Fruit fly (Drosophila melanogaster) whole organism, embryonic: Measurements from ENCODE around the gene PolD2.
A peak's percentile ranks its signal among the peaks of the same experiment; 100 is the strongest.

Experiments used
- CG10565 ChIP-seq: fragments of 200-800 bp; sonication (Bioruptor generic); optimal IDR thresholded peaks from 3 replicates; lab custom pipeline; 2016; ENCODE audit warnings: missing biosample characterization, mild to moderate bottlenecking, missing genetic modification characterization
- CG10959 ChIP-seq: fragments of 200-800 bp; sonication (Bioruptor generic); IDR thresholded peaks from 2 replicates; pipeline ENCODE4 v1.3.6; 2022; ENCODE audit warnings: missing biosample characterization, missing genetic modification characterization
- CG11093 ChIP-seq: fragments of 200-800 bp; sonication (Bioruptor generic); IDR thresholded peaks from 3 replicates; pipeline ENCODE4 v1.3.6; 2022; ENCODE audit warnings: missing biosample characterization, missing genetic modification characterization
- CG11247 ChIP-seq: fragments of 200-800 bp; sonication (Bioruptor generic); IDR thresholded peaks from 2 replicates; pipeline ENCODE4 v1.3.6; 2022; ENCODE audit warnings: missing biosample characterization, missing genetic modification characterization
- CG11696 ChIP-seq: fragments of 200-800 bp; sonication (Bioruptor generic); IDR thresholded peaks from 2 replicates; pipeline ENCODE4 v1.3.6; 2022; ENCODE audit warnings: missing biosample characterization, missing genetic modification characterization
- CG14441 ChIP-seq: fragments of 200-800 bp; sonication (Bioruptor generic); IDR thresholded peaks from 2 replicates; pipeline ENCODE4 v1.3.6; 2022; ENCODE audit warnings: missing biosample characterization, missing genetic modification characterization
- CG1529 ChIP-seq: fragments of 200-800 bp; sonication (Bioruptor generic); optimal IDR thresholded peaks from 3 replicates; lab custom pipeline; 2018; ENCODE audit warnings: missing biosample characterization, missing genetic modification characterization
- CG17612 ChIP-seq: fragments of 200-800 bp; sonication (Bioruptor generic); IDR thresholded peaks from 2 replicates; pipeline ENCODE4 v1.3.6; 2022; ENCODE audit warnings: missing biosample characterization, missing genetic modification characterization
- CG17912 ChIP-seq: fragments of 200-800 bp; sonication (Bioruptor generic); optimal IDR thresholded peaks from 2 replicates; lab custom pipeline; 2018; ENCODE audit warnings: missing biosample characterization, mild to moderate bottlenecking, missing genetic modification characterization
- CG18011 ChIP-seq: fragments of 200-800 bp; sonication (Bioruptor generic); optimal IDR thresholded peaks from 2 replicates; lab custom pipeline; 2017; ENCODE audit warnings: missing biosample characterization, missing genetic modification characterization, mild to moderate bottlenecking, moderate library complexity, missing genotype
- CG18262 ChIP-seq: fragments of 200-800 bp; optimal IDR thresholded peaks from 3 replicates; lab custom pipeline; 2019; ENCODE audit warnings: missing biosample characterization, mild to moderate bottlenecking, missing genetic modification characterization, moderate library complexity
- CG32767 ChIP-seq: fragments of 200-800 bp; sonication (Bioruptor generic); IDR thresholded peaks from 2 replicates; pipeline ENCODE4 v1.3.6; 2022; ENCODE audit warnings: missing biosample characterization, missing genetic modification characterization
- CG3281 ChIP-seq: fragments of 200-800 bp; sonication (Bioruptor generic); optimal IDR thresholded peaks from 3 replicates; lab custom pipeline; 2017; ENCODE audit warnings: missing biosample characterization, mild to moderate bottlenecking, missing genetic modification characterization
- CG34376 ChIP-seq: fragments of 200-800 bp; sonication (Bioruptor generic); optimal IDR thresholded peaks from 2 replicates; lab custom pipeline; 2018; ENCODE audit warnings: missing biosample characterization, mild to moderate bottlenecking, missing genetic modification characterization
- CG4404 ChIP-seq: fragments of 200-800 bp; sonication (Bioruptor generic); IDR thresholded peaks from 2 replicates; pipeline ENCODE4 v1.3.6; 2022; ENCODE audit warnings: missing biosample characterization, missing genetic modification characterization
- CG4617 ChIP-seq: fragments of 200-800 bp; sonication (Bioruptor generic); optimal IDR thresholded peaks from 3 replicates; lab custom pipeline; 2016; ENCODE audit warnings: missing biosample characterization, missing genetic modification characterization, borderline replicate concordance
- CG4854 ChIP-seq: fragments of 200-800 bp; sonication (Bioruptor generic); optimal IDR thresholded peaks from 2 replicates; lab custom pipeline; 2016; ENCODE audit warnings: missing biosample characterization, missing genetic modification characterization, inconsistent platforms
- CG5180 ChIP-seq: fragments of 200-800 bp; sonication (Bioruptor generic); optimal IDR thresholded peaks from 3 replicates; lab custom pipeline; 2017; ENCODE audit warnings: missing biosample characterization, missing genetic modification characterization, mild to moderate bottlenecking, moderate library complexity, missing genetic modification reagents
- CG7987 ChIP-seq: fragments of 200-800 bp; sonication (Bioruptor generic); optimal IDR thresholded peaks from 2 replicates; lab custom pipeline; 2018; ENCODE audit warnings: missing biosample characterization, mild to moderate bottlenecking, missing genetic modification characterization, moderate library complexity
- CG8089 ChIP-seq: fragments of 200-800 bp; sonication (Bioruptor generic); optimal IDR thresholded peaks from 3 replicates; lab custom pipeline; 2016; ENCODE audit warnings: missing biosample characterization, missing genetic modification characterization
- CG8765 ChIP-seq: fragments of 200-800 bp; sonication (Bioruptor generic); IDR thresholded peaks from 2 replicates; pipeline ENCODE4 v1.3.6; 2022; ENCODE audit warnings: missing biosample characterization, missing genetic modification characterization
- CHES-1-like ChIP-seq: fragments of 200-800 bp; sonication (Bioruptor generic); optimal IDR thresholded peaks from 2 replicates; lab custom pipeline; 2016; ENCODE audit warnings: missing biosample characterization, missing genetic modification characterization
- D ChIP-seq, 2 experiments: fragments of 200-800 bp in 1 of 2; fragments of >200 bp in 1 of 2; sonication (Bioruptor generic) in 1 of 2; optimal IDR thresholded peaks; 2 replicates in 1 of 2; 3 replicates in 1 of 2; lab custom pipeline; 2017; ENCODE audit warnings: mild to moderate bottlenecking in 1 of 2, missing biosample characterization in 1 of 2, missing genetic modification characterization in 1 of 2, missing genetic modification reagents in 1 of 2
- Dref ChIP-seq: fragments of 200-800 bp; sonication (Bioruptor generic); IDR thresholded peaks from 2 replicates; pipeline ENCODE4 v1.3.6; 2022; ENCODE audit warnings: missing biosample characterization, missing genetic modification characterization
- Eip74EF ChIP-seq, 2 experiments: fragments of 200-800 bp in 1 of 2; fragments of >200 bp in 1 of 2; sonication (Bioruptor generic) in 1 of 2; optimal IDR thresholded peaks; 2 replicates each; lab custom pipeline; 2017 to 2019; ENCODE audit warnings: missing biosample characterization in 2 of 2, missing genetic modification characterization in 2 of 2, mild to moderate bottlenecking in 1 of 2, moderate library complexity in 1 of 2
- Ets97D ChIP-seq: fragments of 200-800 bp; sonication (Bioruptor generic); optimal IDR thresholded peaks from 3 replicates; lab custom pipeline; 2016; ENCODE audit warnings: missing biosample characterization, missing genetic modification characterization
- Fer2 ChIP-seq: fragments of 200-800 bp; sonication (Bioruptor generic); optimal IDR thresholded peaks from 2 replicates; lab custom pipeline; 2018; ENCODE audit warnings: missing biosample characterization, mild to moderate bottlenecking, missing genetic modification characterization, moderate library complexity
- GATAe ChIP-seq: fragments of 200-800 bp; sonication (Bioruptor generic); conservative IDR thresholded peaks from 2 replicates; pipeline ENCODE4 v1.3.6; 2022; ENCODE audit warnings: missing biosample characterization, missing genetic modification characterization
- Gsc ChIP-seq: fragments of 200-800 bp; sonication (Bioruptor generic); IDR thresholded peaks from 2 replicates; pipeline ENCODE4 v1.3.6; 2022; ENCODE audit warnings: missing biosample characterization, missing genetic modification characterization
- HLH54F ChIP-seq: fragments of 200-800 bp; sonication (Bioruptor generic); optimal IDR thresholded peaks from 3 replicates; lab custom pipeline; 2016; ENCODE audit warnings: missing biosample characterization, missing genetic modification characterization
- NC2β ChIP-seq: fragments of 200-800 bp; sonication (Bioruptor generic); optimal IDR thresholded peaks from 2 replicates; lab custom pipeline; 2016; ENCODE audit warnings: missing biosample characterization, missing genetic modification characterization
- Pdp1 ChIP-seq, 2 experiments: fragments of 200-800 bp; sonication (Bioruptor generic); optimal IDR thresholded peaks; 3 replicates each; lab custom pipeline; 2016; ENCODE audit warnings: missing biosample characterization in 2 of 2, missing genetic modification characterization in 2 of 2, mild to moderate bottlenecking in 1 of 2, moderate library complexity in 1 of 2
- Sox100B ChIP-seq: fragments of 200-800 bp; sonication (Bioruptor generic); optimal IDR thresholded peaks from 3 replicates; lab custom pipeline; 2018; ENCODE audit warnings: missing biosample characterization, mild to moderate bottlenecking, missing genetic modification characterization
- ac ChIP-seq: fragments of 200-800 bp; sonication (Bioruptor generic); optimal IDR thresholded peaks from 3 replicates; lab custom pipeline; 2017; ENCODE audit warnings: missing biosample characterization, mild to moderate bottlenecking, missing genetic modification characterization
- bowl ChIP-seq: fragments of 200-800 bp; sonication (Bioruptor generic); IDR thresholded peaks from 2 replicates; pipeline ENCODE4 v1.3.6; 2022; ENCODE audit warnings: missing biosample characterization, missing genetic modification characterization
- crc ChIP-seq: fragments of 200-800 bp; sonication (Bioruptor generic); optimal IDR thresholded peaks from 2 replicates; lab custom pipeline; 2016; ENCODE audit warnings: missing biosample characterization, missing genetic modification characterization
- dmrt99B ChIP-seq: fragments of 200-800 bp; sonication (Bioruptor generic); optimal IDR thresholded peaks from 2 replicates; lab custom pipeline; 2018; ENCODE audit warnings: missing biosample characterization, mild to moderate bottlenecking, missing genetic modification characterization, moderate library complexity
- emc ChIP-seq: fragments of 200-800 bp; sonication (Bioruptor generic); optimal IDR thresholded peaks from 2 replicates; lab custom pipeline; 2016; ENCODE audit warnings: missing biosample characterization, missing genetic modification characterization
- gro ChIP-seq: fragments of 200-800 bp; sonication (Bioruptor generic); optimal IDR thresholded peaks from 2 replicates; lab custom pipeline; 2016; ENCODE audit warnings: missing biosample characterization, missing genetic modification characterization
- gsb-n ChIP-seq: fragments of 200-800 bp; sonication (Bioruptor generic); optimal IDR thresholded peaks from 3 replicates; lab custom pipeline; 2018; ENCODE audit warnings: missing biosample characterization, mild to moderate bottlenecking, missing genetic modification characterization
- jumu ChIP-seq: fragments of 200-800 bp; sonication (Bioruptor generic); optimal IDR thresholded peaks from 3 replicates; lab custom pipeline; 2016; ENCODE audit warnings: missing biosample characterization, missing genetic modification characterization
- maf-S ChIP-seq: fragments of 200-800 bp; sonication (Bioruptor generic); optimal IDR thresholded peaks from 2 replicates; lab custom pipeline; 2016; ENCODE audit warnings: missing biosample characterization, missing genetic modification characterization
- mirr ChIP-seq: fragments of 200-800 bp; sonication (Bioruptor generic); optimal IDR thresholded peaks from 3 replicates; lab custom pipeline; 2018; ENCODE audit warnings: missing biosample characterization, mild to moderate bottlenecking, missing genetic modification characterization
- prd ChIP-seq, 3 experiments: fragments of >200 bp in 2 of 3; fragments of 200-800 bp in 1 of 3; sonication (Bioruptor generic) in 1 of 3; optimal IDR thresholded peaks in 2 of 3; IDR thresholded peaks in 1 of 3; 2 replicates in 2 of 3; 3 replicates in 1 of 3; pipeline versions ENCODE4 v1.3.6 to Lab custom; 2017 to 2022; ENCODE audit warnings: missing biosample characterization in 1 of 3, missing genetic modification characterization in 1 of 3
- row ChIP-seq: fragments of 200-800 bp; sonication (Bioruptor generic); IDR thresholded peaks from 3 replicates; pipeline ENCODE4 v1.3.6; 2022; ENCODE audit warnings: missing biosample characterization, missing genetic modification characterization
- scrt ChIP-seq: fragments of 200-800 bp; sonication (Bioruptor generic); optimal IDR thresholded peaks from 2 replicates; lab custom pipeline; 2018; ENCODE audit warnings: missing biosample characterization, mild to moderate bottlenecking, missing genetic modification characterization, moderate library complexity
- sob ChIP-seq: fragments of 200-800 bp; sonication (Bioruptor generic); IDR thresholded peaks from 2 replicates; pipeline ENCODE4 v1.3.6; 2022; ENCODE audit warnings: missing biosample characterization, missing genetic modification characterization
- stc ChIP-seq: fragments of 200-800 bp; sonication (Bioruptor generic); IDR thresholded peaks from 2 replicates; pipeline ENCODE4 v1.3.6; 2022; ENCODE audit warnings: missing biosample characterization, missing genetic modification characterization
- tin ChIP-seq: fragments of 200-800 bp; sonication (Bioruptor generic); optimal IDR thresholded peaks from 3 replicates; lab custom pipeline; 2016; ENCODE audit warnings: missing biosample characterization, missing genetic modification characterization
- zfh1 ChIP-seq: fragments of 200-800 bp; sonication (Bioruptor generic); IDR thresholded peaks from 3 replicates; pipeline ENCODE4 v1.3.6; 2022; ENCODE audit warnings: missing biosample characterization, missing genetic modification characterization

PolD2 gene

DNA sequence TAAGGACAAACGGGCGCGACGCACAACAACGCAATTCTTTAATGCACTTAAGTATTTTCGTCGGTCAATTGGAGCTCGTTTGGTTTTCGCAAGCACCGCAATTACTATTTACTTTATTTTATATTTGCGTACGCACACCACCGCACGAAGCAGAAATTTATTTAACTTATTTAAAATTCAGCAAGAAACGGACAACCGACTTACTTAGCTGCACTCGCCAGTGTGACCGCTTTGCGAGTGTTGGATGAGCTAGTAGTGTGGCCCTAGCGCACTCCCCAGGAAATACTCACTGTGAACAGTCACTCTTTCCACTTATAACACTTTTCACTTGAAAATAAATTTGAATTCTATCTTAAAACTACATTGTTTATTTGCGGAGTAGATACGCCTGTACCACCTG lies 44.6 kb upstream of the PolD2 start, which contains the start of gene drpr:
Gene drpr (minus strand): TSS at position 235 of the 400 bp plus-strand sequence.
- TF ChIP-seq CG4854 (GFP tag; lab: Kevin White, UChicago): no peak
- peak; percentile 79 for TF ChIP-seq row (GFP tag; lab: Robert Waterston, UW)
- no peak for TF ChIP-seq CG5180 (GFP tag; lab: Kevin White, UChicago)
- peak; percentile 42 for TF ChIP-seq CG18262 (tag; lab: Kevin White, UChicago)
- TF ChIP-seq maf-S (GFP tag; lab: Kevin White, UChicago): peak; percentile 18
- peak in 1 of 2 experiments; percentile 22 for TF ChIP-seq Eip74EF (GFP tag; optimal IDR thresholded peaks at IDR 0.05; lab: Kevin White, UChicago)
- TF ChIP-seq Pdp1 (GFP tag; optimal IDR thresholded peaks at IDR 0.05; lab: Kevin White, UChicago): peak in 1 of 2 experiments; percentile 45
- no peak for TF ChIP-seq CG11696
- TF ChIP-seq CG11247: no peak
- TF ChIP-seq ac (GFP tag; lab: Kevin White, UChicago): no peak
- no peak for TF ChIP-seq GATAe
- TF ChIP-seq CG10959 (GFP tag; lab: Robert Waterston, UW): no peak
- peak; percentile 7 for TF ChIP-seq mirr (GFP tag; lab: Kevin White, UChicago)
- no peak for TF ChIP-seq CG1529 (GFP tag; lab: Kevin White, UChicago)
- TF ChIP-seq HLH54F (GFP tag; lab: Kevin White, UChicago): no peak
- TF ChIP-seq zfh1 (GFP tag; lab: Robert Waterston, UW): 0 out of 3 replicates have a peak, but pooled peaks have one; percentile 10
- TF ChIP-seq gsb-n (tag; lab: Kevin White, UChicago): no peak
- TF ChIP-seq CG10565: no peak
- TF ChIP-seq emc: no peak
- TF ChIP-seq CG8089 (GFP tag; lab: Kevin White, UChicago): no peak
- peak; percentile 60 for TF ChIP-seq CG4617 (GFP tag; lab: Kevin White, UChicago)
- no peak for TF ChIP-seq gro (GFP tag; lab: Kevin White, UChicago)
- TF ChIP-seq Ets97D: peak; percentile 68
- TF ChIP-seq Sox100B: peak; percentile 24
- TF ChIP-seq NC2β (GFP tag; lab: Kevin White, UChicago): no peak
- no peak for TF ChIP-seq Gsc (GFP tag; lab: Robert Waterston, UW)
- peak; percentile 31 for TF ChIP-seq scrt (GFP tag; lab: Kevin White, UChicago)
- TF ChIP-seq D (optimal IDR thresholded peaks at IDR 0.05; lab: Kevin White, UChicago): no peak
- TF ChIP-seq D (GFP tag; optimal IDR thresholded peaks at IDR 0.05; lab: Kevin White, UChicago): no peak
- no peak for TF ChIP-seq CG8765
- no peak for TF ChIP-seq Fer2 (tag; lab: Kevin White, UChicago)
- TF ChIP-seq sob (GFP tag; lab: Robert Waterston, UW): 0 out of 2 replicates have a peak, but pooled peaks have one; percentile 14
- TF ChIP-seq jumu (GFP tag; lab: Kevin White, UChicago): no peak
- no peak for TF ChIP-seq CG17612 (GFP tag; lab: Robert Waterston, UW)
- peak; percentile 14; the same call in 1 of the 2 replicates for TF ChIP-seq CG14441 (GFP tag; lab: Robert Waterston, UW)
- no peak for TF ChIP-seq CG11093 (GFP tag; lab: Robert Waterston, UW)
- no peak for TF ChIP-seq CG18011 (GFP tag; lab: Kevin White, UChicago)
- TF ChIP-seq prd (optimal IDR thresholded peaks at IDR 0.05; lab: Kevin White, UChicago): no peak
- TF ChIP-seq prd (GFP tag; IDR thresholded peaks at IDR 0.05; lab: Robert Waterston, UW): no peak
- no peak for TF ChIP-seq dmrt99B (tag; lab: Kevin White, UChicago)
- TF ChIP-seq crc (GFP tag; lab: Kevin White, UChicago): no peak
- TF ChIP-seq tin (GFP tag; lab: Kevin White, UChicago): no peak
- no peak for TF ChIP-seq CG4404 (GFP tag; lab: Robert Waterston, UW)
- peak; percentile 34 for TF ChIP-seq Dref (GFP tag; lab: Robert Waterston, UW)
- TF ChIP-seq CG3281 (GFP tag; lab: Kevin White, UChicago): peak; percentile 16
- TF ChIP-seq CG7987: peak; percentile 62
- no peak for TF ChIP-seq CG32767 (GFP tag; lab: Robert Waterston, UW)
- peak; percentile 13 for TF ChIP-seq CG34376 (GFP tag; lab: Kevin White, UChicago)
- TF ChIP-seq CG17912 (GFP tag; lab: Kevin White, UChicago): no peak
- TF ChIP-seq CHES-1-like: peak; percentile 19
- no peak for TF ChIP-seq bowl (GFP tag; lab: Robert Waterston, UW)
- TF ChIP-seq stc (GFP tag; lab: Robert Waterston, UW): no peak; the same call in 1 of the 2 replicates
